Worm (Caenorhabditis elegans): Measurements from ENCODE around the gene C48D5.3.
A peak's percentile ranks its signal among the peaks of the same experiment; 100 is the strongest.

Gene C48D5.3

ce11 chrIII:3540424-3540823, 41.1 kb downstream of the C48D5.3 start (continued):
- peak; percentile 97 for TF ChIP-seq ceh-100 (GFP tag; IDR thresholded peaks at IDR 0.05)
- TF ChIP-seq mcd-1 (GFP tag; IDR thresholded peaks at IDR 0.05), result peak; percentile 86
- TF ChIP-seq madf-6 (GFP tag; IDR thresholded peaks at IDR 0.05), result no peak
- peak; percentile 75 for TF ChIP-seq attf-5 (GFP tag; optimal IDR thresholded peaks at IDR 0.05)
- peak; percentile 52 for TF ChIP-seq lsl-1 (GFP tag; optimal IDR thresholded peaks at IDR 0.05)
- TF ChIP-seq pha-4 (tag; optimal IDR thresholded peaks at IDR 0.05), result no peak
- TF ChIP-seq let-526 (GFP tag; IDR thresholded peaks at IDR 0.05), result no peak
- peak; percentile 45; the same call in 1 of the 2 replicates for TF ChIP-seq F33H1.4 (GFP tag; IDR thresholded peaks at IDR 0.05)
- no peak for TF ChIP-seq aptf-3 (GFP tag; IDR thresholded peaks at IDR 0.05)

- no peak for TF ChIP-seq madf-3 (GFP tag; IDR thresholded peaks at IDR 0.05)
- TF ChIP-seq ztf-25 (GFP tag; IDR thresholded peaks at IDR 0.05), result no peak
- no peak for TF ChIP-seq lir-1 (GFP tag; conservative IDR thresholded peaks at IDR 0.05)
- no peak for TF ChIP-seq athp-1 (tag; optimal IDR thresholded peaks at IDR 0.05)
- no peak for TF ChIP-seq gei-17 (GFP tag; optimal IDR thresholded peaks at IDR 0.05)
- TF ChIP-seq dpl-1 (GFP tag; optimal IDR thresholded peaks at IDR 0.05), result no peak
- no peak for TF ChIP-seq F33H1.4 (GFP tag; IDR thresholded peaks at IDR 0.05)
- TF ChIP-seq ztf-22 (GFP tag; optimal IDR thresholded peaks at IDR 0.05), result no peak
- TF ChIP-seq lin-26 (GFP tag; IDR thresholded peaks at IDR 0.05), result no peak
- TF ChIP-seq F57A8.1 (GFP tag; optimal IDR thresholded peaks at IDR 0.05), result no peak
- no peak for TF ChIP-seq mcd-1 (GFP tag; IDR thresholded peaks at IDR 0.05)
- TF ChIP-seq efl-1 (GFP tag; optimal IDR thresholded peaks at IDR 0.05), result no peak
- TF ChIP-seq chd-7 (tag; optimal IDR thresholded peaks at IDR 0.05), result no peak
- no peak for TF ChIP-seq ceh-91 (GFP tag; IDR thresholded peaks at IDR 0.05)
- no peak for TF ChIP-seq unc-130 (GFP tag; optimal IDR thresholded peaks at IDR 0.05)
- no peak for TF ChIP-seq let-607 (tag; optimal IDR thresholded peaks at IDR 0.05)
- TF ChIP-seq snpc-1.1 (tag; optimal IDR thresholded peaks at IDR 0.05; ENCODE audit: insufficient read depth), result no peak
- no peak for TF ChIP-seq madf-10 (tag; optimal IDR thresholded peaks at IDR 0.05)
Measured at ce11 chrIII:3539499-3539898, 42.0 kb downstream of the C48D5.3 start.

ce11 chrIII:3537401-3537800, 44.1 kb downstream of the C48D5.3 start, which contains the start of gene cfap-20:
Gene cfap-20, minus strand, starts transcription at chrIII:3537501.
- TF ChIP-seq mcd-1 (GFP tag; IDR thresholded peaks at IDR 0.05) (peak; percentile 29; the same call in 1 of the 2 replicates), ztf-28 (GFP tag; IDR thresholded peaks at IDR 0.05) (no peak), egl-18 (GFP tag; IDR thresholded peaks at IDR 0.05) (0 out of 2 replicates have a peak, but pooled peaks have one; percentile 47), somi-1 (GFP tag; optimal IDR thresholded peaks at IDR 0.05) (no peak), pha-4 (tag; optimal IDR thresholded peaks at IDR 0.05) (no peak)

ce11 chrIII:3534185-3534584, 47.4 kb downstream of the C48D5.3 start:
- peak; percentile 67 for TF ChIP-seq ceh-100 (GFP tag; IDR thresholded peaks at IDR 0.05)
- TF ChIP-seq Y95B8A.8 (GFP tag; IDR thresholded peaks at IDR 0.05), result no peak
- TF ChIP-seq zfh-2 (GFP tag; conservative IDR thresholded peaks at IDR 0.05), result no peak
- no peak for TF ChIP-seq Y53G8AR.9 (GFP tag; conservative IDR thresholded peaks at IDR 0.05)
- TF ChIP-seq xnd-1 (tag; optimal IDR thresholded peaks at IDR 0.05), result peak; percentile 84
- TF ChIP-seq F33H1.4 (GFP tag; IDR thresholded peaks at IDR 0.05), result peak; percentile 48
- TF ChIP-seq chd-7 (tag; optimal IDR thresholded peaks at IDR 0.05), result no peak
- no peak for TF ChIP-seq mel-28 (tag; optimal IDR thresholded peaks at IDR 0.05; ENCODE audit: borderline replicate concordance)
- TF ChIP-seq D2030.7 (GFP tag; IDR thresholded peaks at IDR 0.05), result 0 out of 2 replicates have a peak, but pooled peaks have one; percentile 37
- TF ChIP-seq madf-8 (GFP tag; conservative IDR thresholded peaks at IDR 0.05), result peak; percentile 50
- peak; percentile 31 for TF ChIP-seq lin-54 (GFP tag; optimal IDR thresholded peaks at IDR 0.05)
- no peak for TF ChIP-seq ekl-4 (GFP tag; IDR thresholded peaks at IDR 0.05)
- no peak for TF ChIP-seq ceh-27 (GFP tag; optimal IDR thresholded peaks at IDR 0.05)
- TF ChIP-seq lsl-1 (GFP tag; optimal IDR thresholded peaks at IDR 0.05), result peak; percentile 96
- no peak for TF ChIP-seq lir-1 (GFP tag; conservative IDR thresholded peaks at IDR 0.05)
- TF ChIP-seq mxl-1 (tag; optimal IDR thresholded peaks at IDR 0.05), result no peak
- no peak for TF ChIP-seq egl-18 (GFP tag; IDR thresholded peaks at IDR 0.05)
- TF ChIP-seq Y56A3A.18 (GFP tag; IDR thresholded peaks at IDR 0.05), result no peak
- peak; percentile 46; the same call in 1 of the 2 replicates for TF ChIP-seq ceh-91 (GFP tag; IDR thresholded peaks at IDR 0.05)
- peak; percentile 82 for TF ChIP-seq madf-6 (GFP tag; IDR thresholded peaks at IDR 0.05)
- 0 out of 2 replicates have a peak, but pooled peaks have one; percentile 27 for TF ChIP-seq pbrm-1 (GFP tag; IDR thresholded peaks at IDR 0.05)

Data from whole organism, young adult.